Fruit fly (Drosophila melanogaster): Measurements from ENCODE around the gene CG13484.
A peak's percentile ranks its signal among the peaks of the same experiment; 100 is the strongest.

DNA sequence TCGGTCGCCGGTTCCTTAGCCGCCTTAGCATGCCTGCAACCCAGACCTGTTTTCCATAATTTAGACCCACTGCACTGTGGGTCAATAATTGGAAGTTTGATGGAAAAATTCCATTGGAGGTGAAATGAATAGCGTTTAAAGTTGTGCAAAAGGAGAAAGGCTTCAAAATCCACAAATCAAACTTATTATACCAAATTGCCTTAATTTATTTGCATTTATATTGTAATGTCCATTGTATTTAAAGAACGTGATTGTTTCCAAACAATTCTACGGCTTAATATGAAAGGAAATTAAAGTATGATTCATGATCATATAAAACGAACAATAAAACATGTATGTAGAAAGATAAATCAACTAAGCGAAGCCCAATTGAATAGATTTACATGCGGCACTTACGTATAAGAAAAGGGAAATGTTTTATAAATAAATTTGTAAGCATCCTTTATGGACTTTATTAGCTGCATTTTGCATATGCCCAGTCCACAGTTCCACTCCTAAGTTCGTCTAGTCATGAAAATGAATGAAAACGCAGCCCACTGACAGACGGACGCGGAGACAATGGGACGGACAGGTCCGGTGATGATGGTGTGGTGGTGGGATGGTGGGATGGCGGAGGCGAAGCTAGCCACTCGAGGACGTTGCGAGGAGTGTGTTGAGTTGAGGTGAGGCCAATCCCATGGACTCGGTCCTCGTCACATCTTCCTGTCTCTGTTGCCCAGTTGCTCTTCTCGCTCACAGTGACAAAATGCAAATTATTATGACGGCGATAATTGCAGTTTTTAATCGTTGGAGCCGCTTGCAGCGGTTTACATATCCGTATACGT lies 10.6 kb upstream of the CG13484 start:
- TF ChIP-seq Hr39 (GFP tag; optimal IDR thresholded peaks at IDR 0.05) (no peak), CG3919 (GFP tag; optimal IDR thresholded peaks at IDR 0.05) (no peak), CG4318 (GFP tag; optimal IDR thresholded peaks at IDR 0.05) (peak; percentile 61), svp (GFP tag) (peak; percentile 30), dac (GFP tag; optimal IDR thresholded peaks at IDR 0.05) (no peak), topi (GFP tag; optimal IDR thresholded peaks at IDR 0.05) (no peak), vri (GFP tag; optimal IDR thresholded peaks at IDR 0.05) (no peak), Eip78C (GFP tag) (peak; percentile 77), CG7368 (GFP tag; optimal IDR thresholded peaks at IDR 0.05) (no peak), CG10631 (GFP tag; optimal IDR thresholded peaks at IDR 0.05) (peak; percentile 18), CG15336 (GFP tag; IDR thresholded peaks at IDR 0.05) (no peak; the same call in 1 of the 2 replicates), CG31627 (GFP tag; optimal IDR thresholded peaks at IDR 0.05) (no peak), Blimp-1 (GFP tag; optimal IDR thresholded peaks at IDR 0.05) (no peak)
